Worm (Caenorhabditis elegans): Measurements from ENCODE around the gene nhr-27.

Gene nhr-27

DNA sequence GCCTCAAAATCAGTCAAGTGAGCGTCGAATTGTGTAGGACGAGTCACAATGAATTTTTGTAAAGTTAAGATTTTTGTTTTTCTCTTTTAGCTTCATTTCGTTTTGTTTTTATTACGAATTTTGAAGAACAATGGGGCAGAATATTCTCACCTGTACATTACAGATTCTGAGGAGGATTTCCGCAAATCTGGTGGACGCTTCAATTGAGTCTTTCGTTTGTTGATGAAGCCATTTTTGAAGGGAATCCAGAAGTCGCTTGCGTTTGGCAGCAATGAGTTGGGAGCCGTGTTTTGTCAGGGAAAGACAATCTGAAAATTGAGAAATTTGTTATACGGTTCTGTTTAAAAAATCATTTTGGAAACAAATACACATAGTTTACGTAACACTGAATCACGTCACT lies 143.7 kb downstream of the nhr-27 start:
- TF ChIP-seq snpc-4 (tag; optimal IDR thresholded peaks at IDR 0.05) = no peak
- TF ChIP-seq mdl-1 (tag; optimal IDR thresholded peaks at IDR 0.05) = no peak
- TF ChIP-seq nhr-25 (tag; optimal IDR thresholded peaks at IDR 0.05) = no peak
- no peak for TF ChIP-seq lin-39 (tag; optimal IDR thresholded peaks at IDR 0.05)
- TF ChIP-seq skn-1 (tag; optimal IDR thresholded peaks at IDR 0.05) = no peak
- TF ChIP-seq ztf-4 (tag; optimal IDR thresholded peaks at IDR 0.05) = no peak
- TF ChIP-seq nhr-10 (tag; optimal IDR thresholded peaks at IDR 0.05) = no peak
- no peak for TF ChIP-seq sem-4 (tag; optimal IDR thresholded peaks at IDR 0.05)
- no peak for TF ChIP-seq elt-3 (tag; optimal IDR thresholded peaks at IDR 0.05)
- TF ChIP-seq unc-55 (GFP tag; optimal IDR thresholded peaks at IDR 0.05) = no peak
- TF ChIP-seq C34F6.9 (tag; optimal IDR thresholded peaks at IDR 0.05) = no peak
- no peak for TF ChIP-seq nhr-237 (tag; optimal IDR thresholded peaks at IDR 0.05)
- TF ChIP-seq ceh-82 (tag; optimal IDR thresholded peaks at IDR 0.05) = no peak
- no peak for TF ChIP-seq crh-2 (tag; optimal IDR thresholded peaks at IDR 0.05)
- TF ChIP-seq sma-9 (GFP tag; optimal IDR thresholded peaks at IDR 0.05) = no peak
- TF ChIP-seq sma-9 (tag; optimal IDR thresholded peaks at IDR 0.05) = no peak
- no peak for TF ChIP-seq ceh-16 (tag; optimal IDR thresholded peaks at IDR 0.05)
- no peak for TF ChIP-seq ama-1 (optimal IDR thresholded peaks at IDR 0.05)
- no peak for TF ChIP-seq aly-2 (tag; optimal IDR thresholded peaks at IDR 0.05)

DNA sequence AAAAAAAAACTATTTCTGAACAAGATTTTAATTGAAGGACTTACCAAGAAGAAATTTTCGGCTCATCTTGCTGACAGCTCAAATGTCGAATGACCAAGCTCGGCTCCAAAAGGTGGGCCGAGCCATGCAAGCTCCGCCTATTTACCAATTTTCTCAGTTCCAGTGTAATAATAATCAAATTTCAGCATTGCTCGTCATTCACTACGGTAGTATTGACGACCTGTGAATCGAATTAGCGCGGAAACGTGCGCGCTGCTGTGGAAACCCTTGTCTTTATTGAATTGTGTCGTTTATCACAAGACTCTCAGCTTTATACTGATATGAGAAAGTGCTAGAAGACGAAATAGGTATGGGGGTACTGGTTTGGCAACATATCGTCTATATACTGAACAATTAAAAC lies 144.6 kb downstream of the nhr-27 start, which contains the start of gene nlp-76:
Gene nlp-76 (minus strand): TSS at position 367 of the 400 bp plus-strand sequence.
- TF ChIP-seq crh-2 (tag; optimal IDR thresholded peaks at IDR 0.05) (peak; percentile 34), nhr-129 (tag; optimal IDR thresholded peaks at IDR 0.05) (peak; percentile 47), ztf-4 (tag; optimal IDR thresholded peaks at IDR 0.05) (no peak), ama-1 (optimal IDR thresholded peaks at IDR 0.05) (peak; percentile 93), lin-11 (tag; optimal IDR thresholded peaks at IDR 0.05) (peak; percentile 62), sma-3 (GFP tag; optimal IDR thresholded peaks at IDR 0.05) (peak; percentile 10), zag-1 (tag; optimal IDR thresholded peaks at IDR 0.05) (no peak), gmeb-1 (tag; optimal IDR thresholded peaks at IDR 0.05) (no peak), sma-9 (GFP tag; optimal IDR thresholded peaks at IDR 0.05) (peak; percentile 16), sma-9 (tag; optimal IDR thresholded peaks at IDR 0.05) (no peak)

DNA sequence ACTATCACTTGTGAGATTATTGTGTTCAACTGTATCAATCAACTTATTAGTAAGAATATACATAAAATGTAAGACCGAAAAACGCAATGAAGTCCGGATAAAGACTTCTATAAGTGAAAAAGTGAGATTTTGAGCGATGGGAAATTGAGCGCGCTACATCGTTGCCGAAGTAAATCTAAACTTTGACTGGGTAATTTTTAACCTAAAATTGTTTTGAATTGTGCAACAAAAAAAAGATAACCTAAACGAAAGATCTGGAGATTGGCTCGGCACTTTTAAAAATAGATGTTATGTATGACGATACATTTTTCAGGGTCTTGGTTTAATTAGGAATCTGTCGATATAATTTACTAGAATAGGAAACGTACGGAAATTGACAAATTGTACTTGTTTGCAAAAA lies 145.0 kb downstream of the nhr-27 start:
- TF ChIP-seq Y55F3AM.14 (GFP tag; optimal IDR thresholded peaks at IDR 0.05) (no peak), ztf-1 (GFP tag; conservative IDR thresholded peaks at IDR 0.05) (no peak), sma-3 (GFP tag; optimal IDR thresholded peaks at IDR 0.05) (no peak), ztf-4 (tag; optimal IDR thresholded peaks at IDR 0.05) (peak; percentile 0), lsy-2 (tag; optimal IDR thresholded peaks at IDR 0.05) (peak in 1 of 2 experiments; percentile 14), nhr-25 (tag; optimal IDR thresholded peaks at IDR 0.05) (peak; percentile 4), sma-9 (GFP tag; optimal IDR thresholded peaks at IDR 0.05) (no peak), sma-9 (tag; optimal IDR thresholded peaks at IDR 0.05) (no peak)

DNA sequence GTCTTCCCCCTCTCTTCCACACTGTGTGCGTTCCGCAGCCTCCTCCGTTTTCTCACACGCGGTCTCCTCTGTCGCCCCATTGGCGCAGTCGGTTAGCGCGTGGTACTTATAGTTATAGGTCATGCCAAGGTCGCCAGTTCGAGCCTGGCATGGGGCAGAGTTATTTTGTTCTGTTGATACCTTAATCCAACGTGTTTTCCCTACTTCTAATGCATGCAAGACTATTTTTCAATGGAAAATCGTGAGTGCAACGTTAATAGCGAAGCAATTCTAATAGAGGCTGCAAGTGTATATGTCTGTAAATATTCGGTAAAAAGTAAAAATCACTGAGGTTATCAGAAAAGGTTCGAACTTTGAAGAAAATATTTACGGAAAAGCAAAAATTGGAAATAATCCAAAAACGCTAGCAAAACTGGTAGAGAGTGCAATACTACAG lies 147.0 kb downstream of the nhr-27 start:
- TF ChIP-seq sma-9 (GFP tag; optimal IDR thresholded peaks at IDR 0.05) (peak; percentile 78), sma-9 (tag; optimal IDR thresholded peaks at IDR 0.05) (no peak), mdl-1 (tag; optimal IDR thresholded peaks at IDR 0.05) (peak in 1 of 2 experiments; percentile 35), R02D3.7 (tag; optimal IDR thresholded peaks at IDR 0.05) (no peak), Y55F3AM.14 (GFP tag; optimal IDR thresholded peaks at IDR 0.05) (peak; percentile 9), nhr-77 (tag; optimal IDR thresholded peaks at IDR 0.05) (no peak), unc-55 (GFP tag; optimal IDR thresholded peaks at IDR 0.05) (peak; percentile 52), nhr-25 (tag; optimal IDR thresholded peaks at IDR 0.05) (peak; percentile 38), elt-1 (tag; optimal IDR thresholded peaks at IDR 0.05) (no peak), crh-2 (tag; optimal IDR thresholded peaks at IDR 0.05) (peak; percentile 41), ZK546.5 (tag; optimal IDR thresholded peaks at IDR 0.05) (no peak), lin-11 (tag; optimal IDR thresholded peaks at IDR 0.05) (peak; percentile 48), mbf-1 (tag; optimal IDR thresholded peaks at IDR 0.05) (no peak), sma-3 (GFP tag; optimal IDR thresholded peaks at IDR 0.05) (peak; percentile 70), C34F6.9 (tag; optimal IDR thresholded peaks at IDR 0.05) (peak; percentile 44), elt-3 (tag; optimal IDR thresholded peaks at IDR 0.05) (no peak), nhr-21 (tag; optimal IDR thresholded peaks at IDR 0.05) (peak; percentile 73), peb-1 (tag; optimal IDR thresholded peaks at IDR 0.05) (no peak), unc-39 (tag; optimal IDR thresholded peaks at IDR 0.05) (no peak), ceh-16 (tag; optimal IDR thresholded peaks at IDR 0.05) (no peak), F13H6.1 (tag; optimal IDR thresholded peaks at IDR 0.05) (peak; percentile 67), lsy-2 (tag; optimal IDR thresholded peaks at IDR 0.05) (peak in 1 of 2 experiments; percentile 46), gmeb-1 (tag; optimal IDR thresholded peaks at IDR 0.05) (peak; percentile 10), fos-1 (tag; optimal IDR thresholded peaks at IDR 0.05) (peak; percentile 61)

Data from whole organism, L2 larva.